Fruit fly (Drosophila melanogaster) whole organism, embryonic: ENCODE data around the gene cnc.
A peak's percentile ranks its signal among the peaks of the same experiment; 100 is the strongest.

Source experiments
- CG10147 ChIP-seq: fragments of 200-800 bp; sonication (Bioruptor generic); optimal IDR thresholded peaks from 2 replicates; lab custom pipeline; 2019; ENCODE audit warnings: missing biosample characterization, mild to moderate bottlenecking, missing genetic modification characterization, moderate library complexity
- CG1603 ChIP-seq: fragments of 200-800 bp; sonication (Bioruptor generic); optimal IDR thresholded peaks from 2 replicates; lab custom pipeline; 2019; ENCODE audit warnings: missing biosample characterization, mild to moderate bottlenecking, missing genetic modification characterization, moderate library complexity
- CG16863 ChIP-seq: fragments of 200-800 bp; sonication (Bioruptor generic); optimal IDR thresholded peaks from 3 replicates; lab custom pipeline; 2016; ENCODE audit warnings: missing biosample characterization, missing genetic modification characterization
- CG17802 ChIP-seq: fragments of 200-800 bp; sonication (Bioruptor generic); optimal IDR thresholded peaks from 2 replicates; lab custom pipeline; 2018; ENCODE audit warnings: missing biosample characterization, mild to moderate bottlenecking, missing genetic modification characterization, moderate library complexity
- CG1792 ChIP-seq: fragments of 200-800 bp; sonication (Bioruptor generic); optimal IDR thresholded peaks from 2 replicates; lab custom pipeline; 2016; ENCODE audit warnings: missing biosample characterization, missing genetic modification characterization
- CG2199 ChIP-seq: fragments of 200-800 bp; sonication (Bioruptor generic); IDR thresholded peaks from 3 replicates; pipeline ENCODE4 v1.3.6; 2022; ENCODE audit warnings: missing biosample characterization, missing genetic modification characterization
- CG2202 ChIP-seq: fragments of 200-800 bp; sonication (Bioruptor generic); optimal IDR thresholded peaks from 2 replicates; lab custom pipeline; 2018; ENCODE audit warnings: missing biosample characterization, mild to moderate bottlenecking, missing genetic modification characterization
- CG3065 ChIP-seq: fragments of 200-800 bp; sonication (Bioruptor generic); optimal IDR thresholded peaks from 2 replicates; lab custom pipeline; 2016; ENCODE audit warnings: missing biosample characterization, missing genetic modification characterization
- CG31441 ChIP-seq: fragments of 200-800 bp; sonication (Bioruptor generic); IDR thresholded peaks from 2 replicates; pipeline ENCODE4 v1.3.6; 2022; ENCODE audit warnings: missing biosample characterization, missing genetic modification characterization
- CG32772 ChIP-seq: fragments of 200-800 bp; sonication (Bioruptor generic); IDR thresholded peaks from 2 replicates; pipeline ENCODE4 v1.3.6; 2022; ENCODE audit warnings: missing biosample characterization, missing genetic modification characterization
- CG34422 ChIP-seq: fragments of 200-800 bp; sonication (Bioruptor generic); IDR thresholded peaks from 3 replicates; pipeline ENCODE4 v1.3.6; 2022; ENCODE audit warnings: missing biosample characterization, missing genetic modification characterization
- CG3838 ChIP-seq: fragments of 200-800 bp; sonication (Bioruptor generic); optimal IDR thresholded peaks from 3 replicates; lab custom pipeline; 2016; ENCODE audit warnings: missing biosample characterization, missing genetic modification characterization
- CG5180 ChIP-seq: fragments of 200-800 bp; sonication (Bioruptor generic); optimal IDR thresholded peaks from 3 replicates; lab custom pipeline; 2017; ENCODE audit warnings: missing biosample characterization, missing genetic modification characterization, mild to moderate bottlenecking, moderate library complexity, missing genetic modification reagents
- CG7745 ChIP-seq: fragments of 200-800 bp; sonication (Bioruptor generic); optimal IDR thresholded peaks from 2 replicates; lab custom pipeline; 2018; ENCODE audit warnings: missing biosample characterization, mild to moderate bottlenecking, missing genetic modification characterization, moderate library complexity
- CG7786 ChIP-seq: fragments of 200-800 bp; sonication (Bioruptor generic); optimal IDR thresholded peaks from 2 replicates; lab custom pipeline; 2016; ENCODE audit warnings: missing biosample characterization, missing genetic modification characterization
- CG7987 ChIP-seq: fragments of 200-800 bp; sonication (Bioruptor generic); optimal IDR thresholded peaks from 2 replicates; lab custom pipeline; 2018; ENCODE audit warnings: missing biosample characterization, mild to moderate bottlenecking, missing genetic modification characterization, moderate library complexity
- CG8089 ChIP-seq: fragments of 200-800 bp; sonication (Bioruptor generic); optimal IDR thresholded peaks from 3 replicates; lab custom pipeline; 2016; ENCODE audit warnings: missing biosample characterization, missing genetic modification characterization
- Chrac-16 ChIP-seq: fragments of 200-800 bp; sonication (Bioruptor generic); optimal IDR thresholded peaks from 3 replicates; lab custom pipeline; 2016; ENCODE audit warnings: missing biosample characterization, missing genetic modification characterization
- Dip2 ChIP-seq: fragments of 200-800 bp; sonication (Bioruptor generic); IDR thresholded peaks from 2 replicates; pipeline ENCODE4 v1.3.6; 2022; ENCODE audit warnings: missing biosample characterization, missing genetic modification characterization
- Dip3 ChIP-seq: fragments of 200-800 bp; sonication (Bioruptor generic); optimal IDR thresholded peaks from 3 replicates; lab custom pipeline; 2016; ENCODE audit warnings: missing biosample characterization, missing genetic modification characterization
- E2f1 ChIP-seq: fragments of 200-800 bp; sonication (Bioruptor generic); IDR thresholded peaks from 2 replicates; pipeline ENCODE4 v1.3.6; 2022; ENCODE audit warnings: missing biosample characterization, missing genetic modification characterization
- Fer2 ChIP-seq: fragments of 200-800 bp; sonication (Bioruptor generic); optimal IDR thresholded peaks from 2 replicates; lab custom pipeline; 2018; ENCODE audit warnings: missing biosample characterization, mild to moderate bottlenecking, missing genetic modification characterization, moderate library complexity
- GATAe ChIP-seq: fragments of 200-800 bp; sonication (Bioruptor generic); conservative IDR thresholded peaks from 2 replicates; pipeline ENCODE4 v1.3.6; 2022; ENCODE audit warnings: missing biosample characterization, missing genetic modification characterization
- HLH3B ChIP-seq: fragments of 200-800 bp; sonication (Bioruptor generic); IDR thresholded peaks from 2 replicates; pipeline ENCODE4 v1.3.6; 2022; ENCODE audit warnings: missing biosample characterization, missing genetic modification characterization
- HLH54F ChIP-seq: fragments of 200-800 bp; sonication (Bioruptor generic); optimal IDR thresholded peaks from 3 replicates; lab custom pipeline; 2016; ENCODE audit warnings: missing biosample characterization, missing genetic modification characterization
- MESR4 ChIP-seq: fragments of 200-800 bp; sonication (Bioruptor generic); optimal IDR thresholded peaks from 2 replicates; lab custom pipeline; 2018; ENCODE audit warnings: missing biosample characterization, mild to moderate bottlenecking, missing genetic modification characterization, moderate library complexity
- Nf-YB ChIP-seq: fragments of 200-800 bp; sonication (Bioruptor generic); optimal IDR thresholded peaks from 3 replicates; lab custom pipeline; 2019; ENCODE audit warnings: missing biosample characterization, mild to moderate bottlenecking, missing genetic modification characterization, moderate library complexity
- Oaz ChIP-seq: fragments of 200-800 bp; sonication (Bioruptor generic); IDR thresholded peaks from 2 replicates; pipeline ENCODE4 v1.3.6; 2022; ENCODE audit warnings: missing biosample characterization, missing genetic modification characterization
- Sry-δ ChIP-seq: fragments of 200-800 bp; sonication (Bioruptor generic); optimal IDR thresholded peaks from 2 replicates; lab custom pipeline; 2016; ENCODE audit warnings: missing biosample characterization, missing genetic modification characterization
- Xbp1 ChIP-seq: fragments of 200-800 bp; sonication (Bioruptor generic); optimal IDR thresholded peaks from 3 replicates; lab custom pipeline; 2016; ENCODE audit warnings: missing biosample characterization, mild to moderate bottlenecking, missing genetic modification characterization
- abd-A ChIP-seq: fragments of 200-800 bp; sonication (Bioruptor generic); optimal IDR thresholded peaks from 3 replicates; lab custom pipeline; 2019; ENCODE audit warnings: missing biosample characterization, mild to moderate bottlenecking, missing genetic modification characterization, moderate library complexity
- ap ChIP-seq: fragments of 200-800 bp; sonication (Bioruptor generic); IDR thresholded peaks from 2 replicates; pipeline ENCODE4 v1.3.6; 2022; ENCODE audit warnings: missing biosample characterization, missing genetic modification characterization
- cato ChIP-seq: fragments of 200-800 bp; sonication (Bioruptor generic); optimal IDR thresholded peaks from 2 replicates; lab custom pipeline; 2016; ENCODE audit warnings: missing biosample characterization, missing genetic modification characterization, borderline replicate concordance
- caup ChIP-seq: fragments of 200-800 bp; sonication (Bioruptor generic); optimal IDR thresholded peaks from 3 replicates; lab custom pipeline; 2017; ENCODE audit warnings: missing biosample characterization, mild to moderate bottlenecking, missing genetic modification characterization, moderate library complexity; ENCODE audit not compliant: severe bottlenecking
- crp ChIP-seq, 2 experiments: fragments of 200-800 bp; sonication (Bioruptor generic); optimal IDR thresholded peaks; 2 replicates in 1 of 2; 3 replicates in 1 of 2; lab custom pipeline; 2017; ENCODE audit warnings: missing biosample characterization in 2 of 2, missing genetic modification characterization in 2 of 2, mild to moderate bottlenecking in 1 of 2, moderate library complexity in 1 of 2
- da ChIP-seq: fragments of 200-800 bp; sonication (Bioruptor generic); optimal IDR thresholded peaks from 2 replicates; lab custom pipeline; 2016; ENCODE audit warnings: missing biosample characterization, missing genetic modification characterization
- fu2 ChIP-seq: fragments of 200-800 bp; sonication (Bioruptor generic); optimal IDR thresholded peaks from 2 replicates; lab custom pipeline; 2016; ENCODE audit warnings: missing biosample characterization, missing genetic modification characterization
- gce ChIP-seq: fragments of 200-800 bp; sonication (Bioruptor generic); IDR thresholded peaks from 3 replicates; pipeline ENCODE4 v1.3.6; 2022; ENCODE audit warnings: missing biosample characterization, missing genetic modification characterization
- hkb ChIP-seq, 2 experiments: fragments of 200-800 bp in 1 of 2; fragments of >200 bp in 1 of 2; sonication (Bioruptor generic) in 1 of 2; IDR thresholded peaks in 1 of 2; optimal IDR thresholded peaks in 1 of 2; 2 replicates each; pipeline versions ENCODE4 v1.3.6 to Lab custom; 2017 to 2022; ENCODE audit warnings: missing biosample characterization in 1 of 2, missing genetic modification characterization in 1 of 2
- hth ChIP-seq: fragments of >200 bp; optimal IDR thresholded peaks from 2 replicates; lab custom pipeline; 2017; ENCODE audit warnings: inconsistent platforms
- lola ChIP-seq, 3 experiments: fragments of >200 bp in 2 of 3; fragments of 200-800 bp in 1 of 3; sonication (Bioruptor generic) in 1 of 3; optimal IDR thresholded peaks; 2 replicates each; lab custom pipeline; 2017 to 2019; ENCODE audit warnings: missing biosample characterization in 3 of 3, missing genetic modification characterization in 3 of 3, mild to moderate bottlenecking in 1 of 3, moderate library complexity in 1 of 3
- nerfin-2 ChIP-seq: fragments of 200-800 bp; sonication (Bioruptor generic); IDR thresholded peaks from 2 replicates; pipeline ENCODE4 v1.3.6; 2022; ENCODE audit warnings: missing biosample characterization, missing genetic modification characterization; ENCODE audit not compliant: partially characterized antibody
- sc ChIP-seq, 3 experiments: fragments of >200 bp in 2 of 3; fragments of 200-800 bp in 1 of 3; sonication (Bioruptor generic) in 1 of 3; optimal IDR thresholded peaks; 2 replicates in 2 of 3; 3 replicates in 1 of 3; lab custom pipeline; 2017; ENCODE audit warnings: mild to moderate bottlenecking in 1 of 3, missing biosample characterization in 1 of 3, missing genetic modification characterization in 1 of 3, missing genetic modification reagents in 1 of 3
- shn ChIP-seq: fragments of 200-800 bp; sonication (Bioruptor generic); optimal IDR thresholded peaks from 3 replicates; lab custom pipeline; 2016; ENCODE audit warnings: missing biosample characterization, missing genetic modification characterization
- trem ChIP-seq: fragments of 200-800 bp; optimal IDR thresholded peaks from 3 replicates; lab custom pipeline; 2019; ENCODE audit warnings: missing biosample characterization, mild to moderate bottlenecking, missing genetic modification characterization, moderate library complexity
- unc-4 ChIP-seq: fragments of 200-800 bp; sonication (Bioruptor generic); IDR thresholded peaks from 2 replicates; pipeline ENCODE4 v1.3.6; 2022; ENCODE audit warnings: missing biosample characterization, missing genetic modification characterization; ENCODE audit not compliant: partially characterized antibody
- wor ChIP-seq: fragments of 200-800 bp; sonication (Bioruptor generic); IDR thresholded peaks from 2 replicates; pipeline ENCODE4 v1.3.6; 2022; ENCODE audit warnings: missing biosample characterization, missing genetic modification characterization
- zfh1 ChIP-seq: fragments of 200-800 bp; sonication (Bioruptor generic); IDR thresholded peaks from 3 replicates; pipeline ENCODE4 v1.3.6; 2022; ENCODE audit warnings: missing biosample characterization, missing genetic modification characterization

cnc gene

DNA sequence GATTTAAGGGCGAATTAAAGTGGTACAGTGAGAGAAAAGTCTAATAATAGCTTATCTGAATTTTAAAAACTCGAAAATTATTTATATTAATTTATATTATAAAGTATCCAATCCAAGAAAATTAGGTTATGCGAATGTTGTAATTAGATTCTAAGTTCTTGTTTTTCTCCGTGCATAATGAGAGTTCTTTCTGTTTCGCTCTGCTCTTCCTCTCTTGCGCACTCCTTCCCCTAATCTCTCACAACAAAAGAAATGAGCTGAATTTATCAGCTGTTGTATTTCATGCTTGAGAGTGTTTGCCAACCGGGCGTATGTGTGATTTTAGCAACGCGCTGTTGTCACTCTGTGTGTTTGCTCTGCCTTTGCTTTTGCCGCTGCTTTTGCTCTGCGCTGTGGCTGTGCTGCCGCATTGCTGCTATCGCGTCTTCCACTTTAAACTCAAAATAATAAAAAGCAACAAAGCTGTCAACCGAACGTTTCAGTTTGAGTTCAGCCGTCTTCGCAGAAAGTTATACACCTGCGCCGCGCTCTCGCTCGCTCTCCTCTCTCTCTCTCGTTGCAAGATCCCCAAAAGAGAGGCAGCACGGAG, 53.0 kb downstream of the cnc start, which contains the start of gene CG46310 (continued):
- no peak for TF ChIP-seq lola (GFP tag; optimal IDR thresholded peaks at IDR 0.05; lab: Kevin White, UChicago)
- TF ChIP-seq HLH3B (GFP tag; lab: Robert Waterston, UW), result peak; percentile 77
- TF ChIP-seq caup (GFP tag; lab: Kevin White, UChicago), result peak; percentile 70
- peak; percentile 88 for TF ChIP-seq zfh1 (GFP tag; lab: Robert Waterston, UW)
- peak; percentile 20 for TF ChIP-seq CG5180
- peak; percentile 41; the same call in 1 of the 2 replicates for TF ChIP-seq wor (GFP tag; lab: Robert Waterston, UW)
- no peak for TF ChIP-seq CG3838 (GFP tag; lab: Kevin White, UChicago)
- TF ChIP-seq CG7786 (GFP tag; lab: Kevin White, UChicago), result no peak
- TF ChIP-seq fu2, result no peak
- TF ChIP-seq CG1603 (tag; lab: Kevin White, UChicago), result no peak
- peak in 1 of 2 experiments; percentile 44 for TF ChIP-seq crp (GFP tag; optimal IDR thresholded peaks at IDR 0.05; lab: Kevin White, UChicago)
- no peak for TF ChIP-seq CG2202 (tag; lab: Kevin White, UChicago)
- TF ChIP-seq cato (GFP tag; lab: Kevin White, UChicago), result no peak
- TF ChIP-seq CG10147 (GFP tag; lab: Kevin White, UChicago), result peak; percentile 38
- TF ChIP-seq nerfin-2 (GFP tag; lab: Robert Waterston, UW), result no peak
- no peak for TF ChIP-seq Dip3
- no peak for TF ChIP-seq CG8089 (GFP tag; lab: Kevin White, UChicago)
- peak; percentile 88 for TF ChIP-seq CG32772 (GFP tag; lab: Robert Waterston, UW)
- no peak for TF ChIP-seq CG16863 (GFP tag; lab: Kevin White, UChicago)
- peak; percentile 0 for TF ChIP-seq shn (GFP tag; lab: Kevin White, UChicago)
- TF ChIP-seq Fer2, result no peak
- TF ChIP-seq CG1792 (GFP tag; lab: Kevin White, UChicago), result no peak
- peak; percentile 84 for TF ChIP-seq E2f1 (GFP tag; lab: Robert Waterston, UW)
- no peak for TF ChIP-seq sc (optimal IDR thresholded peaks at IDR 0.05; lab: Kevin White, UChicago)
- no peak for TF ChIP-seq sc (GFP tag; optimal IDR thresholded peaks at IDR 0.05; lab: Kevin White, UChicago)
- TF ChIP-seq trem (tag; lab: Kevin White, UChicago), result peak; percentile 3
- no peak for TF ChIP-seq hth (lab: Kevin White, UChicago)
- no peak for TF ChIP-seq hkb (optimal IDR thresholded peaks at IDR 0.05; lab: Kevin White, UChicago)
- TF ChIP-seq hkb (GFP tag; IDR thresholded peaks at IDR 0.05; lab: Robert Waterston, UW), result peak; percentile 95
- 0 out of 3 replicates have a peak, but pooled peaks have one; percentile 26 for TF ChIP-seq CG2199
- TF ChIP-seq CG17802 (tag; lab: Kevin White, UChicago), result no peak
- peak; percentile 40; the same call in 1 of the 2 replicates for TF ChIP-seq ap (GFP tag; lab: Robert Waterston, UW)
- no peak for TF ChIP-seq da (GFP tag; lab: Kevin White, UChicago)
- TF ChIP-seq Nf-YB (GFP tag; lab: Kevin White, UChicago), result peak; percentile 24
- peak; percentile 47 for TF ChIP-seq CG7987
- peak; percentile 70; the same call in 2 of the 3 replicates for TF ChIP-seq gce (GFP tag; lab: Robert Waterston, UW)
- TF ChIP-seq Oaz, result peak; percentile 4; the same call in 1 of the 2 replicates
- TF ChIP-seq Sry-δ (GFP tag; lab: Kevin White, UChicago), result no peak
- no peak for TF ChIP-seq CG34422
- TF ChIP-seq HLH54F (GFP tag; lab: Kevin White, UChicago), result no peak
- TF ChIP-seq CG7745 (tag; lab: Kevin White, UChicago), result no peak
- TF ChIP-seq CG31441 (GFP tag; lab: Robert Waterston, UW), result peak; percentile 85
- 0 out of 2 replicates have a peak, but pooled peaks have one; percentile 8 for TF ChIP-seq Dip2 (GFP tag; lab: Robert Waterston, UW)
- no peak for TF ChIP-seq CG3065 (GFP tag; lab: Kevin White, UChicago)
- TF ChIP-seq MESR4 (GFP tag; lab: Kevin White, UChicago), result no peak
- 0 out of 2 replicates have a peak, but pooled peaks have one; percentile 12 for TF ChIP-seq unc-4 (GFP tag; lab: Robert Waterston, UW)
- no peak for TF ChIP-seq abd-A (tag; lab: Kevin White, UChicago)
- TF ChIP-seq GATAe (GFP tag; lab: Robert Waterston, UW), result no peak
- peak; percentile 44 for TF ChIP-seq Xbp1 (GFP tag; lab: Kevin White, UChicago)
- peak; percentile 31 for TF ChIP-seq Chrac-16
